Fruit fly (Drosophila melanogaster): ENCODE data around the gene CG4611.

The CG4611 gene

dm6 chr3L:5180968-5181612 lies 44.9 kb downstream of the CG4611 start:
- no peak for TF ChIP-seq Hr39 (GFP tag; optimal IDR thresholded peaks at IDR 0.05)
- TF ChIP-seq CG6276 (GFP tag; optimal IDR thresholded peaks at IDR 0.05) = no peak
- TF ChIP-seq fkh (GFP tag; optimal IDR thresholded peaks at IDR 0.05) = peak; percentile 17
- TF ChIP-seq CG3032 (tag; optimal IDR thresholded peaks at IDR 0.05) = no peak
- no peak for TF ChIP-seq CG8632 (GFP tag; optimal IDR thresholded peaks at IDR 0.05)
- TF ChIP-seq CG34406 (GFP tag; optimal IDR thresholded peaks at IDR 0.05) = no peak
- no peak for TF ChIP-seq Blimp-1 (GFP tag; optimal IDR thresholded peaks at IDR 0.05)
- peak; percentile 19 for TF ChIP-seq Eip78C (GFP tag)
- TF ChIP-seq net (GFP tag; optimal IDR thresholded peaks at IDR 0.05) = no peak
- no peak for TF ChIP-seq CG6808 (GFP tag; optimal IDR thresholded peaks at IDR 0.05)
- no peak for TF ChIP-seq dac (GFP tag; optimal IDR thresholded peaks at IDR 0.05)
- no peak for TF ChIP-seq svp (GFP tag)
- TF ChIP-seq CG10669 (GFP tag; optimal IDR thresholded peaks at IDR 0.05) = no peak
- TF ChIP-seq CG9139 (GFP tag; optimal IDR thresholded peaks at IDR 0.05) = no peak
- TF ChIP-seq Lpt (GFP tag; optimal IDR thresholded peaks at IDR 0.05) = no peak
- TF ChIP-seq CG15336 (GFP tag; IDR thresholded peaks at IDR 0.05) = no peak
- TF ChIP-seq vri (GFP tag; optimal IDR thresholded peaks at IDR 0.05) = peak; percentile 87
- no peak for TF ChIP-seq CG6792 (GFP tag; optimal IDR thresholded peaks at IDR 0.05)
- no peak for TF ChIP-seq CG6163 (GFP tag; IDR thresholded peaks at IDR 0.05)
- no peak for TF ChIP-seq topi (GFP tag; optimal IDR thresholded peaks at IDR 0.05)

DNA sequence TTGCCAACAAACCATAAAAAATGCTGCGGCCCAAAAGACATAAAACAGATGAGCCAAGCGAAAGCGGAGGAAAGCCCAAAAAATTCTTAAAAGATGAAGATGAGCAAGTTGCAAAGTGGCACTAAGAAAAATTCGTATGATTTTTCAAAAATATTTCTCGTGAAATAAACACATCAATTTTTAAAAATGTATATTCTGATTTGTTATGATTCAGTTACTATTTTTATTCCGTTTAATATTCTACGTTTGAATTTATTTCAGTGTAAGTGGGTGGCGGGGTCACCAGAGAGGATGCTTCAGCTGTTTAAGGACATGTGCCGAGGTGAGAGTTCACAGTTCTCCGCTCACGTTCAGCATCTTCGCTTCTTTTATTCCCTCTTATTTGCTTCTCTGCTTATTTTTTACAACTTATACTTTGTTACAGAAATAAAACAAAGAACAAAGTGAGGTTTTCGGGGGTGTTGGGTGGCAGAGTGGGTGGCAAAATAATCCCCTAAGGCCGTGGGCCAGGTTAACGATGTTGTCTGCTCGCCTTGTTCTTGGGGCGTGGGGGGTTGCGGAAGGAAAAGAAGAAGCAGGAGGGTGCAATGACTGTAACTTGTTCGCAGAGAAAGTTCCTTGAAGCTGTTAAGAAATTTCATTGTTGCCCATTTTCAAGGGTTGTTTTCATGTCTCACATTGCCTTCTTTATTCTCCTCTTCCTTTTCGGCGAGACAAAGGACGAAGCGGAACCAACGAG lies 46.2 kb downstream of the CG4611 start:
- TF ChIP-seq net (GFP tag; optimal IDR thresholded peaks at IDR 0.05) = peak; percentile 10
- no peak for TF ChIP-seq CG6854 (GFP tag; optimal IDR thresholded peaks at IDR 0.05)
- TF ChIP-seq Hr39 (GFP tag; optimal IDR thresholded peaks at IDR 0.05) = peak; percentile 30
- peak; percentile 7 for TF ChIP-seq cyc (GFP tag; optimal IDR thresholded peaks at IDR 0.05)
- peak; percentile 35 for TF ChIP-seq acj6 (GFP tag; optimal IDR thresholded peaks at IDR 0.05)
- TF ChIP-seq achi (GFP tag; optimal IDR thresholded peaks at IDR 0.05) = peak; percentile 47
- TF ChIP-seq fkh (GFP tag; optimal IDR thresholded peaks at IDR 0.05) = no peak
- TF ChIP-seq CG34406 (GFP tag; optimal IDR thresholded peaks at IDR 0.05) = peak; percentile 26
- peak; percentile 36 for TF ChIP-seq Smox (GFP tag; optimal IDR thresholded peaks at IDR 0.05)
- peak; percentile 0 for TF ChIP-seq Hr4 (GFP tag; optimal IDR thresholded peaks at IDR 0.05)
- no peak for TF ChIP-seq Gug (GFP tag; IDR thresholded peaks at IDR 0.05)
- peak; percentile 52 for TF ChIP-seq CG31627 (GFP tag; optimal IDR thresholded peaks at IDR 0.05)
- TF ChIP-seq CG3032 (tag; optimal IDR thresholded peaks at IDR 0.05) = peak; percentile 20
- no peak for TF ChIP-seq Lpt (GFP tag; optimal IDR thresholded peaks at IDR 0.05)
- peak; percentile 40 for TF ChIP-seq pdm3 (GFP tag; optimal IDR thresholded peaks at IDR 0.05)
- no peak for TF ChIP-seq CG11294 (GFP tag; IDR thresholded peaks at IDR 0.05)
- 0 out of 3 replicates have a peak, but pooled peaks have one; percentile 21 for TF ChIP-seq CG8119 (GFP tag; IDR thresholded peaks at IDR 0.05)
- TF ChIP-seq Blimp-1 (GFP tag; optimal IDR thresholded peaks at IDR 0.05) = no peak
- TF ChIP-seq Hr38 (GFP tag; optimal IDR thresholded peaks at IDR 0.05) = no peak
- TF ChIP-seq ss (GFP tag; optimal IDR thresholded peaks at IDR 0.05) = no peak
- TF ChIP-seq CG6808 (GFP tag; optimal IDR thresholded peaks at IDR 0.05) = peak; percentile 10
- peak; percentile 20 for TF ChIP-seq Ets96B (tag; optimal IDR thresholded peaks at IDR 0.05)
- TF ChIP-seq CG15336 (GFP tag; IDR thresholded peaks at IDR 0.05) = peak; percentile 33; the same call in 1 of the 2 replicates
- TF ChIP-seq Ets21C (GFP tag; optimal IDR thresholded peaks at IDR 0.05) = peak; percentile 16
- TF ChIP-seq CG11762 (GFP tag; optimal IDR thresholded peaks at IDR 0.05; ENCODE audit: insufficient read depth) = no peak
- peak; percentile 11 for TF ChIP-seq CG11902 (GFP tag; optimal IDR thresholded peaks at IDR 0.05)
- peak; percentile 27 for TF ChIP-seq CG8632 (GFP tag; optimal IDR thresholded peaks at IDR 0.05)
- TF ChIP-seq CG3919 (GFP tag; optimal IDR thresholded peaks at IDR 0.05) = peak; percentile 36
- no peak for TF ChIP-seq CG9139 (GFP tag; optimal IDR thresholded peaks at IDR 0.05)
- TF ChIP-seq CG10669 (GFP tag; optimal IDR thresholded peaks at IDR 0.05) = peak; percentile 21
- peak in 1 of 2 experiments; percentile 28 for TF ChIP-seq salr (GFP tag; optimal IDR thresholded peaks at IDR 0.05)
- TF ChIP-seq spab (GFP tag; optimal IDR thresholded peaks at IDR 0.05) = peak; percentile 29
- TF ChIP-seq eg (GFP tag; IDR thresholded peaks at IDR 0.05) = 0 out of 3 replicates have a peak, but pooled peaks have one; percentile 28
- no peak for TF ChIP-seq fd85E (GFP tag; optimal IDR thresholded peaks at IDR 0.05)
- TF ChIP-seq Eip75B (GFP tag; optimal IDR thresholded peaks at IDR 0.05) = peak; percentile 32
- TF ChIP-seq CG6276 (GFP tag; optimal IDR thresholded peaks at IDR 0.05) = no peak
- no peak for TF ChIP-seq Eip93F (GFP tag; optimal IDR thresholded peaks at IDR 0.05)
- TF ChIP-seq vri (GFP tag; optimal IDR thresholded peaks at IDR 0.05) = no peak
- peak; percentile 34 for TF ChIP-seq CG32006 (GFP tag; optimal IDR thresholded peaks at IDR 0.05)
- 0 out of 3 replicates have a peak, but pooled peaks have one; percentile 39 for TF ChIP-seq CG6163 (GFP tag; IDR thresholded peaks at IDR 0.05)
